Fruit fly (Drosophila melanogaster) whole organism, embryonic: Measurements from ENCODE around the gene sff.
A peak's percentile ranks its signal among the peaks of the same experiment; 100 is the strongest.

Experiments
- Aef1 ChIP-seq: fragments of 200-800 bp; sonication (Bioruptor generic); IDR thresholded peaks from 3 replicates; pipeline ENCODE4 v1.3.6; 2022; ENCODE audit warnings: missing biosample characterization, missing genetic modification characterization
- Asciz ChIP-seq: fragments of 200-800 bp; sonication (Bioruptor generic); optimal IDR thresholded peaks from 2 replicates; lab custom pipeline; 2017; ENCODE audit warnings: missing biosample characterization, mild to moderate bottlenecking, missing genetic modification characterization, missing genetic modification reagents
- BtbVII ChIP-seq: fragments of 200-800 bp; sonication (Bioruptor generic); optimal IDR thresholded peaks from 3 replicates; lab custom pipeline; 2017; ENCODE audit warnings: missing biosample characterization, mild to moderate bottlenecking, missing genetic modification characterization
- CG10274 ChIP-seq: fragments of 200-800 bp; sonication (Bioruptor generic); optimal IDR thresholded peaks from 3 replicates; lab custom pipeline; 2017; ENCODE audit warnings: missing biosample characterization, mild to moderate bottlenecking, missing genetic modification characterization
- CG10654 ChIP-seq: fragments of 200-800 bp; sonication (Bioruptor generic); optimal IDR thresholded peaks from 2 replicates; lab custom pipeline; 2016; ENCODE audit warnings: missing biosample characterization, missing genetic modification characterization
- CG11696 ChIP-seq: fragments of 200-800 bp; sonication (Bioruptor generic); IDR thresholded peaks from 2 replicates; pipeline ENCODE4 v1.3.6; 2022; ENCODE audit warnings: missing biosample characterization, missing genetic modification characterization
- CG12659 ChIP-seq: fragments of 200-800 bp; sonication (Bioruptor generic); optimal IDR thresholded peaks from 3 replicates; lab custom pipeline; 2017; ENCODE audit warnings: mild to moderate bottlenecking, missing biosample characterization, missing genetic modification reagents, missing genetic modification characterization
- CG13123 ChIP-seq: fragments of 200-800 bp; sonication (Bioruptor generic); optimal IDR thresholded peaks from 2 replicates; lab custom pipeline; 2016; ENCODE audit warnings: missing biosample characterization, missing genetic modification characterization
- CG14014 ChIP-seq: fragments of 200-800 bp; sonication (Bioruptor generic); IDR thresholded peaks from 2 replicates; pipeline ENCODE4 v1.3.6; 2022; ENCODE audit warnings: missing biosample characterization, missing genetic modification characterization
- CG14710 ChIP-seq: fragments of 200-800 bp; sonication (Bioruptor generic); optimal IDR thresholded peaks from 3 replicates; lab custom pipeline; 2019; ENCODE audit warnings: missing biosample characterization, mild to moderate bottlenecking, missing genetic modification characterization, moderate library complexity
- CG15696 ChIP-seq: fragments of 200-800 bp; sonication (Bioruptor generic); optimal IDR thresholded peaks from 2 replicates; lab custom pipeline; 2019; ENCODE audit warnings: missing biosample characterization, mild to moderate bottlenecking, missing genetic modification characterization, moderate library complexity
- CG16815 ChIP-seq: fragments of 200-800 bp; sonication (Bioruptor generic); optimal IDR thresholded peaks from 3 replicates; lab custom pipeline; 2017; ENCODE audit warnings: missing biosample characterization, mild to moderate bottlenecking, missing genetic modification characterization
- CG17328 ChIP-seq: fragments of 200-800 bp; sonication (Bioruptor generic); IDR thresholded peaks from 2 replicates; pipeline ENCODE4 v1.3.6; 2022; ENCODE audit warnings: missing biosample characterization, missing genetic modification characterization
- CG17612 ChIP-seq: fragments of 200-800 bp; sonication (Bioruptor generic); IDR thresholded peaks from 2 replicates; pipeline ENCODE4 v1.3.6; 2022; ENCODE audit warnings: missing biosample characterization, missing genetic modification characterization
- CG17802 ChIP-seq: fragments of 200-800 bp; sonication (Bioruptor generic); optimal IDR thresholded peaks from 2 replicates; lab custom pipeline; 2018; ENCODE audit warnings: missing biosample characterization, mild to moderate bottlenecking, missing genetic modification characterization, moderate library complexity
- CG2116 ChIP-seq: fragments of 200-800 bp; sonication (Bioruptor generic); optimal IDR thresholded peaks from 3 replicates; lab custom pipeline; 2018; ENCODE audit warnings: missing biosample characterization, mild to moderate bottlenecking, missing genetic modification characterization
- CG2875 ChIP-seq: fragments of 200-800 bp; sonication (Bioruptor generic); optimal IDR thresholded peaks from 2 replicates; lab custom pipeline; 2017; ENCODE audit warnings: missing biosample characterization, mild to moderate bottlenecking, missing genetic modification characterization, missing genetic modification reagents
- CG31365 ChIP-seq: fragments of 200-800 bp; sonication (Bioruptor generic); optimal IDR thresholded peaks from 2 replicates; lab custom pipeline; 2018; ENCODE audit warnings: missing biosample characterization, mild to moderate bottlenecking, missing genetic modification characterization
- CG6254 ChIP-seq: fragments of 200-800 bp; sonication (Bioruptor generic); optimal IDR thresholded peaks from 3 replicates; lab custom pipeline; 2017; ENCODE audit warnings: mild to moderate bottlenecking, missing biosample characterization, missing genetic modification reagents, missing genetic modification characterization
- CG6683 ChIP-seq: fragments of 200-800 bp; sonication (Bioruptor generic); optimal IDR thresholded peaks from 2 replicates; lab custom pipeline; 2017; ENCODE audit warnings: missing biosample characterization, mild to moderate bottlenecking, missing genetic modification characterization, missing genetic modification reagents
- CG7786 ChIP-seq: fragments of 200-800 bp; sonication (Bioruptor generic); optimal IDR thresholded peaks from 2 replicates; lab custom pipeline; 2016; ENCODE audit warnings: missing biosample characterization, missing genetic modification characterization
- CG7839 ChIP-seq: fragments of 200-800 bp; sonication (Bioruptor generic); optimal IDR thresholded peaks from 3 replicates; lab custom pipeline; 2018; ENCODE audit warnings: missing biosample characterization, mild to moderate bottlenecking, missing genetic modification characterization, moderate library complexity
- Camta ChIP-seq: fragments of 200-800 bp; sonication (Bioruptor generic); optimal IDR thresholded peaks from 2 replicates; lab custom pipeline; 2016; ENCODE audit warnings: missing biosample characterization, missing genetic modification characterization
- Ets65A ChIP-seq: fragments of 200-800 bp; sonication (Bioruptor generic); peaks from one replicate; lab custom pipeline; 2016; ENCODE audit warnings: missing biosample characterization, missing genetic modification characterization
- Ets97D ChIP-seq: fragments of 200-800 bp; sonication (Bioruptor generic); optimal IDR thresholded peaks from 3 replicates; lab custom pipeline; 2016; ENCODE audit warnings: missing biosample characterization, missing genetic modification characterization
- Fer2 ChIP-seq: fragments of 200-800 bp; sonication (Bioruptor generic); optimal IDR thresholded peaks from 2 replicates; lab custom pipeline; 2018; ENCODE audit warnings: missing biosample characterization, mild to moderate bottlenecking, missing genetic modification characterization, moderate library complexity
- Jarid2 ChIP-seq: fragments of 200-800 bp; sonication (Bioruptor generic); optimal IDR thresholded peaks from 3 replicates; lab custom pipeline; 2017; ENCODE audit warnings: mild to moderate bottlenecking, missing biosample characterization, missing genetic modification reagents, missing genetic modification characterization
- Mad ChIP-seq: fragments of 200-800 bp; sonication (Bioruptor generic); optimal IDR thresholded peaks from 2 replicates; lab custom pipeline; 2016; ENCODE audit warnings: missing biosample characterization, missing genetic modification characterization
- Scr ChIP-seq: fragments of 200-800 bp; sonication (Bioruptor generic); IDR thresholded peaks from 2 replicates; pipeline ENCODE4 v1.3.6; 2022; ENCODE audit warnings: missing biosample characterization, missing genetic modification characterization; ENCODE audit not compliant: partially characterized antibody
- Sin3A ChIP-seq: fragments of >200 bp; optimal IDR thresholded peaks from 2 replicates; lab custom pipeline; 2018
- aop ChIP-seq: fragments of 200-800 bp; sonication (Bioruptor generic); IDR thresholded peaks from 2 replicates; pipeline ENCODE4 v1.3.6; 2022; ENCODE audit warnings: missing biosample characterization, missing genetic modification characterization
- cad ChIP-seq: fragments of >200 bp; optimal IDR thresholded peaks from 2 replicates; lab custom pipeline; 2017; ENCODE audit warnings: missing biosample characterization, missing genetic modification characterization
- chif ChIP-seq, 2 experiments: fragments of 200-800 bp; sonication (Bioruptor generic); optimal IDR thresholded peaks; 3 replicates each; lab custom pipeline; 2016; ENCODE audit warnings: missing biosample characterization in 2 of 2, missing genetic modification characterization in 2 of 2
- cwo ChIP-seq: fragments of 200-800 bp; sonication (Bioruptor generic); optimal IDR thresholded peaks from 3 replicates; lab custom pipeline; 2017; ENCODE audit warnings: missing biosample characterization, missing genetic modification characterization, mild to moderate bottlenecking, moderate library complexity, missing genetic modification reagents
- dmrt99B ChIP-seq: fragments of 200-800 bp; sonication (Bioruptor generic); optimal IDR thresholded peaks from 2 replicates; lab custom pipeline; 2018; ENCODE audit warnings: missing biosample characterization, mild to moderate bottlenecking, missing genetic modification characterization, moderate library complexity
- fd64A ChIP-seq: fragments of 200-800 bp; sonication (Bioruptor generic); optimal IDR thresholded peaks from 3 replicates; lab custom pipeline; 2018; ENCODE audit warnings: missing biosample characterization, mild to moderate bottlenecking, missing genetic modification characterization
- gce ChIP-seq: fragments of 200-800 bp; sonication (Bioruptor generic); IDR thresholded peaks from 3 replicates; pipeline ENCODE4 v1.3.6; 2022; ENCODE audit warnings: missing biosample characterization, missing genetic modification characterization
- jigr1 ChIP-seq: fragments of 200-800 bp; sonication (Bioruptor generic); IDR thresholded peaks from 3 replicates; pipeline ENCODE4 v1.3.6; 2022; ENCODE audit warnings: missing biosample characterization, missing genetic modification characterization
- kay ChIP-seq: fragments of 200-800 bp; sonication (Bioruptor generic); optimal IDR thresholded peaks from 2 replicates; lab custom pipeline; 2016; ENCODE audit warnings: missing biosample characterization, missing genetic modification characterization
- lmd ChIP-seq: fragments of 200-800 bp; sonication (Bioruptor generic); IDR thresholded peaks from 2 replicates; pipeline ENCODE4 v1.3.6; 2022; ENCODE audit warnings: missing biosample characterization, missing genetic modification characterization
- nmo ChIP-seq: fragments of 200-800 bp; sonication (Bioruptor generic); optimal IDR thresholded peaks from 2 replicates; lab custom pipeline; 2018; ENCODE audit warnings: missing biosample characterization, mild to moderate bottlenecking, missing genetic modification characterization, moderate library complexity
- nom ChIP-seq: fragments of 200-800 bp; sonication (Bioruptor generic); optimal IDR thresholded peaks from 2 replicates; lab custom pipeline; 2017; ENCODE audit warnings: missing biosample characterization, missing genetic modification characterization, mild to moderate bottlenecking, moderate library complexity, missing genetic modification reagents
- odd ChIP-seq: fragments of 200-800 bp; sonication (Bioruptor generic); optimal IDR thresholded peaks from 2 replicates; lab custom pipeline; 2017; ENCODE audit warnings: missing biosample characterization, mild to moderate bottlenecking, missing genetic modification characterization
- pb ChIP-seq: fragments of 200-800 bp; sonication (Bioruptor generic); optimal IDR thresholded peaks from 3 replicates; lab custom pipeline; 2016; ENCODE audit warnings: missing biosample characterization, missing genetic modification characterization
- phol ChIP-seq: fragments of 200-800 bp; sonication (Bioruptor generic); optimal IDR thresholded peaks from 3 replicates; lab custom pipeline; 2018; ENCODE audit warnings: missing biosample characterization, mild to moderate bottlenecking, missing genetic modification characterization, moderate library complexity
- sim ChIP-seq: fragments of 200-800 bp; sonication (Bioruptor generic); IDR thresholded peaks from 2 replicates; pipeline ENCODE4 v1.3.6; 2022; ENCODE audit warnings: missing biosample characterization, missing genetic modification characterization
- sna ChIP-seq: fragments of 200-800 bp; sonication (Bioruptor generic); IDR thresholded peaks from 2 replicates; pipeline ENCODE4 v1.3.6; 2022; ENCODE audit warnings: missing biosample characterization, missing genetic modification characterization; ENCODE audit not compliant: partially characterized antibody
- sob ChIP-seq: fragments of 200-800 bp; sonication (Bioruptor generic); IDR thresholded peaks from 2 replicates; pipeline ENCODE4 v1.3.6; 2022; ENCODE audit warnings: missing biosample characterization, missing genetic modification characterization
- tll ChIP-seq, 2 experiments: fragments of 200-800 bp in 1 of 2; fragments of >200 bp in 1 of 2; sonication (Bioruptor generic) in 1 of 2; optimal IDR thresholded peaks; 2 replicates each; lab custom pipeline; 2017 to 2019; ENCODE audit warnings: missing biosample characterization in 2 of 2, missing genetic modification characterization in 2 of 2, mild to moderate bottlenecking in 1 of 2, moderate library complexity in 1 of 2
- toy ChIP-seq: fragments of 200-800 bp; sonication (Bioruptor generic); IDR thresholded peaks from 2 replicates; pipeline ENCODE4 v1.3.6; 2022; ENCODE audit warnings: missing biosample characterization, missing genetic modification characterization
- twi ChIP-seq: fragments of 200-800 bp; optimal IDR thresholded peaks from 2 replicates; lab custom pipeline; 2019; ENCODE audit warnings: missing biosample characterization, mild to moderate bottlenecking, missing genetic modification characterization, moderate library complexity

Gene sff

DNA sequence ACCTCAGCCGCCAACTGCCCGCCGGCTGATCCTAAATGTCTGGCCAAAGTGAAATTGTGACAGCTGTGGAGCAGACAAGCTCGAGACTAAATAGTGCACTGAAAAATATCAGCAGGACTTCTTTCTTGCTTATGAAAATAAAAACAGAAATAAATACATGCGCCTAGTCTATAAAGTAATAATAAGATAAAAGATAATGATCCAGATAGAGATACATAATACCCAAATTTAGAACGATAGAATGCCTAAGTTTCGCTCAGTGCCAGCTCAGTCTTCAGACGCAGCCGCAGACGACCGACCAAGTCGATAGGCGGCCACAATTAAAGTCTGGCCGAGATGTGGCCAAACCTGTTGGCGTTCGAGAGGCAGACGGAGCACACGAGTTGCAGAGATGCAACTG lies 16.2 kb upstream of the sff start (continued):
- peak; percentile 64 for TF ChIP-seq dmrt99B (tag; lab: Kevin White, UChicago)
- no peak for TF ChIP-seq tll (GFP tag; optimal IDR thresholded peaks at IDR 0.05; lab: Kevin White, UChicago)
- peak; percentile 34 for TF ChIP-seq Asciz (GFP tag; lab: Kevin White, UChicago)
- peak; percentile 48 for TF ChIP-seq phol (tag; lab: Kevin White, UChicago)
- no peak for TF ChIP-seq Sin3A (lab: Kevin White, UChicago)
- peak; percentile 6 for TF ChIP-seq cwo (GFP tag; lab: Kevin White, UChicago)
- TF ChIP-seq toy, result no peak
- no peak for TF ChIP-seq CG10274
- TF ChIP-seq gce (GFP tag; lab: Robert Waterston, UW), result peak; percentile 55; the same call in 1 of the 3 replicates
- TF ChIP-seq CG10654 (GFP tag; lab: Kevin White, UChicago), result no peak
- no peak for TF ChIP-seq twi
- peak; percentile 94 for TF ChIP-seq Ets65A (GFP tag; lab: Kevin White, UChicago)
- TF ChIP-seq CG2875 (GFP tag; lab: Kevin White, UChicago), result peak; percentile 72
- TF ChIP-seq CG13123 (GFP tag; lab: Kevin White, UChicago), result peak; percentile 1
- TF ChIP-seq CG2116 (GFP tag; lab: Kevin White, UChicago), result no peak
- TF ChIP-seq CG17328, result peak; percentile 80
- TF ChIP-seq CG7786, result no peak
- peak; percentile 55; the same call in 1 of the 2 replicates for TF ChIP-seq lmd (GFP tag; lab: Robert Waterston, UW)
- TF ChIP-seq fd64A (GFP tag; lab: Kevin White, UChicago), result no peak
- peak; percentile 72 for TF ChIP-seq CG7839 (tag; lab: Kevin White, UChicago)
- no peak for TF ChIP-seq Mad (GFP tag; lab: Kevin White, UChicago)
- no peak for TF ChIP-seq nom (GFP tag; lab: Kevin White, UChicago)
- no peak for TF ChIP-seq Jarid2
- TF ChIP-seq Camta (GFP tag; lab: Kevin White, UChicago), result peak; percentile 54
- TF ChIP-seq CG12659, result peak; percentile 38
- peak; percentile 51 to 59 for TF ChIP-seq chif (GFP tag; optimal IDR thresholded peaks at IDR 0.05; lab: Kevin White, UChicago)
- TF ChIP-seq sob (GFP tag; lab: Robert Waterston, UW), result no peak
- no peak for TF ChIP-seq Aef1 (GFP tag; lab: Robert Waterston, UW)
- TF ChIP-seq sna (GFP tag; lab: Robert Waterston, UW), result no peak
- no peak for TF ChIP-seq CG14710 (tag; lab: Kevin White, UChicago)
- TF ChIP-seq CG11696, result no peak
- TF ChIP-seq CG17612 (GFP tag; lab: Robert Waterston, UW), result no peak
- TF ChIP-seq cad (GFP tag; lab: Kevin White, UChicago), result no peak
- no peak for TF ChIP-seq CG15696 (tag; lab: Kevin White, UChicago)
- TF ChIP-seq kay (GFP tag; lab: Kevin White, UChicago), result no peak
- TF ChIP-seq BtbVII, result no peak
- peak; percentile 25 for TF ChIP-seq odd (GFP tag; lab: Kevin White, UChicago)
- no peak for TF ChIP-seq aop (GFP tag; lab: Robert Waterston, UW)
- TF ChIP-seq CG6683 (GFP tag; lab: Kevin White, UChicago), result no peak
- no peak for TF ChIP-seq pb (GFP tag; lab: Kevin White, UChicago)
- TF ChIP-seq CG6254, result peak; percentile 62
- TF ChIP-seq sim (GFP tag; lab: Robert Waterston, UW), result no peak
- TF ChIP-seq Ets97D (GFP tag; lab: Kevin White, UChicago), result peak; percentile 12
- TF ChIP-seq jigr1 (GFP tag; lab: Robert Waterston, UW), result no peak
- TF ChIP-seq Fer2 (tag; lab: Kevin White, UChicago), result no peak
- no peak for TF ChIP-seq CG31365 (tag; lab: Kevin White, UChicago)
- peak; percentile 4 for TF ChIP-seq CG17802 (tag; lab: Kevin White, UChicago)
- TF ChIP-seq nmo (GFP tag; lab: Kevin White, UChicago), result peak; percentile 80
- peak; percentile 49; the same call in 1 of the 2 replicates for TF ChIP-seq CG14014 (GFP tag; lab: Robert Waterston, UW)
- TF ChIP-seq Scr, result no peak
- no peak for TF ChIP-seq CG16815
